Fruit fly (Drosophila melanogaster) whole organism, wandering third instar larva: ENCODE data around the gene CG12299.

Source experiments
- Abd-B ChIP-seq: fragments of >200 bp; optimal IDR thresholded peaks from 2 replicates; lab custom pipeline; 2017; ENCODE audit warnings: missing biosample characterization, missing genetic modification characterization
- Hnf4 ChIP-seq: fragments of 200-800 bp; sonication (Bioruptor generic); optimal IDR thresholded peaks from 2 replicates; lab custom pipeline; 2016; ENCODE audit warnings: missing biosample characterization, mild to moderate bottlenecking, missing genetic modification characterization

DNA sequence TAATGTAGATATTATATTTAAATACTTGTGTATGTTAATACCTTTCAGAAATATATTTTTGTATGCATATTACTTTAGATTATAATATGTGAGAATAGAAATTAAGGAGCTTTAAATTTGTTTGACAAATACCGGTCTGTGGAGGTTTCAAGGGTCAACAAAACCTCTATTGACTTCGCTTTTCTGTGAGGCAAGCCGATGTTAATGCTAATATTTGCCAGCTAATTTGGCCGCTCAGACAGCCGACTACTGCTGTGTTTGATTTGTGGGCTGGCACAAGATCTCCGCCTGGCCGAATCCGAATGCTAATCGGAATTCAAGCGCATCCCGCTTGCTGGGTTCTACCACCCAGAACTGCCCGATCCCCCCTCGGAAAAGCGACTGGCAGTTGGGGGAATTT, 17.5 kb downstream of the CG12299 start:
- TF ChIP-seq Hnf4 (GFP tag; lab: Kevin White, UChicago) (no peak), Abd-B (GFP tag; lab: Kevin White, UChicago) (no peak)
